Worm (Caenorhabditis elegans) whole organism, late embryonic: ENCODE data around the gene Y37H2A.7.

Experiments used
- T23F11.4 ChIP-seq: fragments of 200-800 bp; sonication (Bioruptor generic); optimal IDR thresholded peaks from 2 replicates; lab custom pipeline; 2018; ENCODE audit warnings: mild to moderate bottlenecking, missing genetic modification characterization, missing compliant biosample characterization
- ama-1 ChIP-seq: fragments of 150-350 bp; optimal IDR thresholded peaks from 2 replicates; lab custom pipeline; 2014
- che-1 ChIP-seq: sonication (generic microtip); optimal IDR thresholded peaks from 2 replicates; lab custom pipeline; 2016; ENCODE audit warnings: mild to moderate bottlenecking, missing genetic modification characterization, missing compliant biosample characterization
- hlh-6 ChIP-seq: sonication (generic microtip); optimal IDR thresholded peaks from 2 replicates; lab custom pipeline; 2016; ENCODE audit warnings: missing genotype, missing genetic modification characterization, missing compliant biosample characterization
- madf-2 ChIP-seq: sonication (generic microtip); optimal IDR thresholded peaks from 2 replicates; lab custom pipeline; 2017; ENCODE audit warnings: missing genetic modification characterization, missing compliant biosample characterization
- odd-2 ChIP-seq: sonication (generic microtip); optimal IDR thresholded peaks from 2 replicates; lab custom pipeline; 2017; ENCODE audit warnings: antibody characterized with exemption, mild to moderate bottlenecking, missing genetic modification characterization, missing compliant biosample characterization
- zip-5 ChIP-seq: sonication (generic microtip); optimal IDR thresholded peaks from 2 replicates; lab custom pipeline; 2016; ENCODE audit warnings: missing genetic modification characterization, missing compliant biosample characterization

DNA sequence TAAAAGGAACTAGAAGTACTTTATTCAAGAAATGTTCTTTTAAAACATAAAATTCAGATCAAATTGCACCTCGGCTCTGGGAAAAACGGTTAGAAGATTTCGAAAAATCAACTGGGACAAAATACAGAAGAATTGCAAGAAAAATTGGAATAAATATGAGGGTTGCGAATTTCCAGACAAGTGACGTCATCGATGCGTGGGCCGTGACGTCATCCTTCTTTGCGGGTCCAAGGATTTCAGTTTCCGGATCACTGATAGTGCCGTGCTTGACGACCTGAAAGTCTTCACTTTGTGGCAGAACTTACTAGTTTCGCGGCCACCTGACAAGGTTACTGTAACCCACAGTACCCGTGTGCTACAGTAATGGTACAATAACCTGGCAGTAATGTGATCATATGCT, 29.2 kb upstream of the Y37H2A.7 start:
- TF ChIP-seq ama-1 (lab: Kevin White, UChicago) (no peak), hlh-6 (tag; lab: Kevin White, UChicago) (no peak), T23F11.4 (GFP tag; lab: Kevin White, UChicago) (no peak), che-1 (no peak), odd-2 (tag; lab: Kevin White, UChicago) (no peak), madf-2 (no peak), zip-5 (tag; lab: Kevin White, UChicago) (no peak)
